Worm (Caenorhabditis elegans): Measurements from ENCODE around the gene H13N06.2.

Gene H13N06.2

ce11 chrX:15492759-15493158 lies 4.9 kb downstream of the H13N06.2 start (continued):
- peak; percentile 94 for TF ChIP-seq dve-1 (tag; optimal IDR thresholded peaks at IDR 0.05; ENCODE audit: insufficient read depth)
- peak; percentile 48; the same call in 1 of the 2 replicates for TF ChIP-seq madf-9 (GFP tag; conservative IDR thresholded peaks at IDR 0.05)
- peak; percentile 90 for TF ChIP-seq lin-13 (GFP tag; optimal IDR thresholded peaks at IDR 0.05)
- peak in 1 of 2 experiments; percentile 59 for TF ChIP-seq daf-16 (GFP tag; optimal IDR thresholded peaks at IDR 0.05)
- peak; percentile 35 for TF ChIP-seq daf-16 (tag; optimal IDR thresholded peaks at IDR 0.05)
- peak; percentile 99 for TF ChIP-seq aha-1 (tag)
- peak; percentile 89 for TF ChIP-seq hmg-1.1 (GFP tag; IDR thresholded peaks at IDR 0.05)
- peak in 1 of 2 experiments; percentile 55 for TF ChIP-seq hif-1 (tag; optimal IDR thresholded peaks at IDR 0.05)
- TF ChIP-seq zfp-3 (GFP tag; conservative IDR thresholded peaks at IDR 0.05), result peak; percentile 84
- TF ChIP-seq nhr-42 (GFP tag; IDR thresholded peaks at IDR 0.05), result peak; percentile 81; the same call in 1 of the 2 replicates
- peak; percentile 57; the same call in 1 of the 2 replicates for TF ChIP-seq lin-1 (GFP tag; IDR thresholded peaks at IDR 0.05)
- peak; percentile 81 for TF ChIP-seq T26A8.4 (GFP tag; IDR thresholded peaks at IDR 0.05)
- no peak for TF ChIP-seq R02D3.7 (tag; optimal IDR thresholded peaks at IDR 0.05)
- TF ChIP-seq dmd-9 (GFP tag; IDR thresholded peaks at IDR 0.05), result peak; percentile 73; the same call in 1 of the 2 replicates
- TF ChIP-seq nhr-48 (tag; optimal IDR thresholded peaks at IDR 0.05), result peak; percentile 65
- peak; percentile 61 for TF ChIP-seq nhr-102 (tag; optimal IDR thresholded peaks at IDR 0.05)
- peak; percentile 53; the same call in 1 of the 2 replicates for TF ChIP-seq pha-4 (GFP tag; IDR thresholded peaks at IDR 0.05)
- TF ChIP-seq pha-4 (tag; optimal IDR thresholded peaks at IDR 0.05), result no peak
- no peak for TF ChIP-seq daf-12 (tag; optimal IDR thresholded peaks at IDR 0.05)
- TF ChIP-seq lim-7 (GFP tag; IDR thresholded peaks at IDR 0.05), result no peak
- no peak for TF ChIP-seq gei-8 (GFP tag; optimal IDR thresholded peaks at IDR 0.05)
- no peak for TF ChIP-seq unc-39 (tag; optimal IDR thresholded peaks at IDR 0.05)
- TF ChIP-seq pqm-1 (tag; optimal IDR thresholded peaks at IDR 0.05), result peak; percentile 16
- TF ChIP-seq spr-1 (tag; optimal IDR thresholded peaks at IDR 0.05), result peak; percentile 65
- peak; percentile 93 for TF ChIP-seq hlh-11 (tag; optimal IDR thresholded peaks at IDR 0.05)
- peak; percentile 84 for TF ChIP-seq saeg-2 (GFP tag; IDR thresholded peaks at IDR 0.05)
- TF ChIP-seq mes-2 (tag; optimal IDR thresholded peaks at IDR 0.05; ENCODE audit: poor library complexity, severe bottlenecking), result peak; percentile 90
- no peak for TF ChIP-seq D1046.2 (GFP tag; IDR thresholded peaks at IDR 0.05)
- peak; percentile 69; the same call in 1 of the 2 replicates for TF ChIP-seq ceh-20 (GFP tag; IDR thresholded peaks at IDR 0.05)
- TF ChIP-seq mxl-3 (GFP tag; optimal IDR thresholded peaks at IDR 0.05), result peak; percentile 87
- TF ChIP-seq arid-1 (GFP tag; conservative IDR thresholded peaks at IDR 0.05), result peak; percentile 75
- TF ChIP-seq dpl-1 (GFP tag; optimal IDR thresholded peaks at IDR 0.05), result peak; percentile 69
- no peak for TF ChIP-seq egl-27 (tag; optimal IDR thresholded peaks at IDR 0.05)
- TF ChIP-seq lsy-2 (tag; optimal IDR thresholded peaks at IDR 0.05), result peak; percentile 69 to 84
- peak; percentile 80 for TF ChIP-seq F37D6.2 (tag; optimal IDR thresholded peaks at IDR 0.05)
- peak; percentile 12 for TF ChIP-seq ces-1 (GFP tag; optimal IDR thresholded peaks at IDR 0.05)
- peak; percentile 50; the same call in 1 of the 2 replicates for TF ChIP-seq set-16 (GFP tag; IDR thresholded peaks at IDR 0.05)
- no peak for TF ChIP-seq F10B5.3 (tag; optimal IDR thresholded peaks at IDR 0.05)
- peak; percentile 41 for TF ChIP-seq nhr-25 (tag; optimal IDR thresholded peaks at IDR 0.05; ENCODE audit: borderline replicate concordance, insufficient read depth)
- peak; percentile 1 for TF ChIP-seq ceh-28 (tag; optimal IDR thresholded peaks at IDR 0.05)
- TF ChIP-seq mdl-1 (tag; optimal IDR thresholded peaks at IDR 0.05), result peak; percentile 37 to 86

- no peak for TF ChIP-seq mdt-29 (GFP tag; IDR thresholded peaks at IDR 0.05)
- no peak for TF ChIP-seq aly-2 (tag; optimal IDR thresholded peaks at IDR 0.05)
- peak in 1 of 2 experiments; percentile 27 for TF ChIP-seq unc-62 (GFP tag; optimal IDR thresholded peaks at IDR 0.05 in 1 of 2)
- no peak for TF ChIP-seq unc-62 (tag; optimal IDR thresholded peaks at IDR 0.05)
- TF ChIP-seq mxl-2 (GFP tag; conservative IDR thresholded peaks at IDR 0.05), result no peak
- peak; percentile 76 for TF ChIP-seq ceh-28 (tag; optimal IDR thresholded peaks at IDR 0.05)
- TF ChIP-seq ceh-44 (GFP tag; IDR thresholded peaks at IDR 0.05), result no peak
- no peak for TF ChIP-seq nhr-28 (tag; optimal IDR thresholded peaks at IDR 0.05)
- peak; percentile 79 for TF ChIP-seq aha-1 (tag)
- TF ChIP-seq daf-16 (GFP tag; optimal IDR thresholded peaks at IDR 0.05), result no peak
- TF ChIP-seq daf-16 (tag; optimal IDR thresholded peaks at IDR 0.05), result peak; percentile 38
- TF ChIP-seq nhr-77 (tag; optimal IDR thresholded peaks at IDR 0.05), result no peak
Observed at ce11 chrX:15493322-15493721, 5.4 kb downstream of the H13N06.2 start, which contains the start of gene gob-1. TSS of gene gob-1 (plus strand) at chrX:15493602.

Measured in whole organism, L4 larva.